Fruit fly (Drosophila melanogaster) whole organism, embryonic: ENCODE data around the gene CG15343.
A peak's percentile ranks its signal among the peaks of the same experiment; 100 is the strongest.

ENCODE experiments used
- Bdp1 ChIP-seq: fragments of 200-800 bp; sonication (Bioruptor generic); optimal IDR thresholded peaks from 3 replicates; lab custom pipeline; 2016; ENCODE audit warnings: missing biosample characterization, missing genetic modification characterization
- Bgb ChIP-seq: fragments of 200-800 bp; sonication (Bioruptor generic); IDR thresholded peaks from 2 replicates; pipeline ENCODE4 v1.3.6; 2022; ENCODE audit warnings: missing biosample characterization, missing genetic modification characterization; ENCODE audit not compliant: partially characterized antibody
- BtbVII ChIP-seq: fragments of 200-800 bp; sonication (Bioruptor generic); optimal IDR thresholded peaks from 3 replicates; lab custom pipeline; 2017; ENCODE audit warnings: missing biosample characterization, mild to moderate bottlenecking, missing genetic modification characterization
- CG10209 ChIP-seq: fragments of 200-800 bp; sonication (Bioruptor generic); optimal IDR thresholded peaks from 3 replicates; lab custom pipeline; 2017; ENCODE audit warnings: missing biosample characterization, mild to moderate bottlenecking, missing genetic modification characterization, missing genetic modification reagents
- CG10366 ChIP-seq: fragments of 200-800 bp; sonication (Bioruptor generic); IDR thresholded peaks from 2 replicates; pipeline ENCODE4 v1.3.6; 2022; ENCODE audit warnings: missing biosample characterization, missing genetic modification characterization
- CG10565 ChIP-seq: fragments of 200-800 bp; sonication (Bioruptor generic); optimal IDR thresholded peaks from 3 replicates; lab custom pipeline; 2016; ENCODE audit warnings: missing biosample characterization, mild to moderate bottlenecking, missing genetic modification characterization
- CG11085 ChIP-seq: fragments of 200-800 bp; sonication (Bioruptor generic); IDR thresholded peaks from 2 replicates; pipeline ENCODE4 v1.3.6; 2022; ENCODE audit warnings: missing biosample characterization, missing genetic modification characterization
- CG11696 ChIP-seq: fragments of 200-800 bp; sonication (Bioruptor generic); IDR thresholded peaks from 2 replicates; pipeline ENCODE4 v1.3.6; 2022; ENCODE audit warnings: missing biosample characterization, missing genetic modification characterization
- CG12659 ChIP-seq: fragments of 200-800 bp; sonication (Bioruptor generic); optimal IDR thresholded peaks from 3 replicates; lab custom pipeline; 2017; ENCODE audit warnings: mild to moderate bottlenecking, missing biosample characterization, missing genetic modification reagents, missing genetic modification characterization
- CG13287 ChIP-seq: fragments of 200-800 bp; sonication (Bioruptor generic); IDR thresholded peaks from 2 replicates; pipeline ENCODE4 v1.3.6; 2022; ENCODE audit warnings: missing biosample characterization, missing genetic modification characterization; ENCODE audit not compliant: partially characterized antibody
- CG14860 ChIP-seq: fragments of 200-800 bp; sonication (Bioruptor generic); IDR thresholded peaks from 3 replicates; pipeline ENCODE4 v1.3.6; 2022; ENCODE audit warnings: missing biosample characterization, missing genetic modification characterization; ENCODE audit not compliant: partially characterized antibody
- CG17568 ChIP-seq: fragments of 200-800 bp; sonication (Bioruptor generic); optimal IDR thresholded peaks from 2 replicates; lab custom pipeline; 2018; ENCODE audit warnings: missing biosample characterization, mild to moderate bottlenecking, missing genetic modification characterization, moderate library complexity
- CG18764 ChIP-seq: fragments of 200-800 bp; sonication (Bioruptor generic); optimal IDR thresholded peaks from 3 replicates; lab custom pipeline; 2016; ENCODE audit warnings: missing biosample characterization, missing genetic modification characterization
- CG2712 ChIP-seq: fragments of 200-800 bp; optimal IDR thresholded peaks from 3 replicates; lab custom pipeline; 2019; ENCODE audit warnings: missing biosample characterization, mild to moderate bottlenecking, missing genetic modification characterization, moderate library complexity
- CG32532 ChIP-seq: fragments of 200-800 bp; sonication (Bioruptor generic); IDR thresholded peaks from 2 replicates; pipeline ENCODE4 v1.3.6; 2022; ENCODE audit warnings: missing biosample characterization, missing genetic modification characterization
- CG33213 ChIP-seq: fragments of 200-800 bp; sonication (Bioruptor generic); optimal IDR thresholded peaks from 3 replicates; lab custom pipeline; 2016; ENCODE audit warnings: missing biosample characterization, missing genetic modification characterization
- CG4328 ChIP-seq: fragments of 200-800 bp; sonication (Bioruptor generic); optimal IDR thresholded peaks from 3 replicates; lab custom pipeline; 2017; ENCODE audit warnings: missing biosample characterization, missing genetic modification reagents, missing genetic modification characterization
- CG4707 ChIP-seq: fragments of 200-800 bp; sonication (Bioruptor generic); optimal IDR thresholded peaks from 2 replicates; lab custom pipeline; 2018; ENCODE audit warnings: missing biosample characterization, mild to moderate bottlenecking, missing genetic modification characterization, moderate library complexity
- CG8281 ChIP-seq: fragments of 200-800 bp; sonication (Bioruptor generic); optimal IDR thresholded peaks from 2 replicates; lab custom pipeline; 2018; ENCODE audit warnings: missing biosample characterization, mild to moderate bottlenecking, missing genetic modification characterization, moderate library complexity
- CG8765 ChIP-seq: fragments of 200-800 bp; sonication (Bioruptor generic); IDR thresholded peaks from 2 replicates; pipeline ENCODE4 v1.3.6; 2022; ENCODE audit warnings: missing biosample characterization, missing genetic modification characterization
- CG9609 ChIP-seq: fragments of 200-800 bp; sonication (Bioruptor generic); optimal IDR thresholded peaks from 3 replicates; lab custom pipeline; 2016; ENCODE audit warnings: missing biosample characterization, missing genetic modification characterization
- CkIIα-i1 ChIP-seq: fragments of 200-800 bp; sonication (Bioruptor generic); IDR thresholded peaks from 2 replicates; pipeline ENCODE4 v1.3.6; 2022; ENCODE audit warnings: missing biosample characterization, missing genetic modification characterization
- D19A ChIP-seq: fragments of 200-800 bp; optimal IDR thresholded peaks from 3 replicates; lab custom pipeline; 2019; ENCODE audit warnings: missing biosample characterization, mild to moderate bottlenecking, missing genetic modification characterization, moderate library complexity
- Drgx ChIP-seq: fragments of 200-800 bp; sonication (Bioruptor generic); IDR thresholded peaks from 2 replicates; pipeline ENCODE4 v1.3.6; 2022; ENCODE audit warnings: missing biosample characterization, missing genetic modification characterization
- Fer1 ChIP-seq: fragments of 200-800 bp; sonication (Bioruptor generic); optimal IDR thresholded peaks from 2 replicates; lab custom pipeline; 2017; ENCODE audit warnings: missing biosample characterization, mild to moderate bottlenecking, missing genetic modification characterization
- H2.0 ChIP-seq: fragments of 200-800 bp; sonication (Bioruptor generic); IDR thresholded peaks from 2 replicates; pipeline ENCODE4 v1.3.6; 2022; ENCODE audit warnings: missing biosample characterization, missing genetic modification characterization
- HLH4C ChIP-seq: fragments of 200-800 bp; sonication (Bioruptor generic); IDR thresholded peaks from 3 replicates; pipeline ENCODE4 v1.3.6; 2022; ENCODE audit warnings: missing biosample characterization, missing genetic modification characterization; ENCODE audit not compliant: partially characterized antibody
- HLHmδ ChIP-seq: fragments of 200-800 bp; sonication (Bioruptor generic); optimal IDR thresholded peaks from 2 replicates; lab custom pipeline; 2018; ENCODE audit warnings: missing biosample characterization, mild to moderate bottlenecking, missing genetic modification characterization, moderate library complexity
- Meics ChIP-seq: fragments of 200-800 bp; sonication (Bioruptor generic); optimal IDR thresholded peaks from 2 replicates; lab custom pipeline; 2017; ENCODE audit warnings: missing biosample characterization, mild to moderate bottlenecking, missing genetic modification characterization
- Mes4 ChIP-seq: fragments of 200-800 bp; sonication (Bioruptor generic); optimal IDR thresholded peaks from 2 replicates; lab custom pipeline; 2016; ENCODE audit warnings: missing biosample characterization, missing genetic modification characterization
- Opbp ChIP-seq: fragments of 200-800 bp; sonication (Bioruptor generic); IDR thresholded peaks from 3 replicates; pipeline ENCODE4 v1.3.6; 2022; ENCODE audit warnings: missing biosample characterization, missing genetic modification characterization; ENCODE audit not compliant: partially characterized antibody
- Sox100B ChIP-seq: fragments of 200-800 bp; sonication (Bioruptor generic); optimal IDR thresholded peaks from 3 replicates; lab custom pipeline; 2018; ENCODE audit warnings: missing biosample characterization, mild to moderate bottlenecking, missing genetic modification characterization
- Stat92E ChIP-seq, 3 experiments: fragments of >200 bp in 2 of 3; fragments of 200-800 bp in 1 of 3; sonication (Bioruptor generic) in 1 of 3; optimal IDR thresholded peaks; 2 replicates each; lab custom pipeline; 2017 to 2019; ENCODE audit warnings: missing biosample characterization in 3 of 3, missing genetic modification characterization in 3 of 3, mild to moderate bottlenecking in 1 of 3, moderate library complexity in 1 of 3
- Trl ChIP-seq, 3 experiments: fragments of >200 bp in 2 of 3; fragments of 200-800 bp in 1 of 3; sonication (Bioruptor generic) in 1 of 3; optimal IDR thresholded peaks; 2 replicates in 1 of 3; 3 replicates in 2 of 3; lab custom pipeline; 2016 to 2017; ENCODE audit warnings: missing biosample characterization in 1 of 3, missing genetic modification characterization in 1 of 3
- ac ChIP-seq: fragments of 200-800 bp; sonication (Bioruptor generic); optimal IDR thresholded peaks from 3 replicates; lab custom pipeline; 2017; ENCODE audit warnings: missing biosample characterization, mild to moderate bottlenecking, missing genetic modification characterization
- aop ChIP-seq: fragments of 200-800 bp; sonication (Bioruptor generic); IDR thresholded peaks from 2 replicates; pipeline ENCODE4 v1.3.6; 2022; ENCODE audit warnings: missing biosample characterization, missing genetic modification characterization
- ase ChIP-seq: fragments of 200-800 bp; sonication (Bioruptor generic); IDR thresholded peaks from 3 replicates; pipeline ENCODE4 v1.3.6; 2022; ENCODE audit warnings: missing biosample characterization, missing genetic modification characterization
- dysf ChIP-seq: fragments of 200-800 bp; sonication (Bioruptor generic); IDR thresholded peaks from 3 replicates; pipeline ENCODE4 v1.3.6; 2022; ENCODE audit warnings: missing biosample characterization, missing genetic modification characterization
- exex ChIP-seq: fragments of 200-800 bp; sonication (Bioruptor generic); optimal IDR thresholded peaks from 4 replicates; lab custom pipeline; 2018; ENCODE audit warnings: missing biosample characterization, mild to moderate bottlenecking, missing genetic modification characterization, moderate library complexity
- eyg ChIP-seq: fragments of 200-800 bp; sonication (Bioruptor generic); optimal IDR thresholded peaks from 3 replicates; lab custom pipeline; 2016; ENCODE audit warnings: missing biosample characterization, missing genetic modification characterization
- ham ChIP-seq: fragments of 200-800 bp; sonication (Bioruptor generic); IDR thresholded peaks from 2 replicates; pipeline ENCODE4 v1.3.6; 2022; ENCODE audit warnings: missing biosample characterization, missing genetic modification characterization
- lov ChIP-seq, 2 experiments: fragments of 200-800 bp in 1 of 2; fragments of >200 bp in 1 of 2; sonication (Bioruptor generic) in 1 of 2; IDR thresholded peaks in 1 of 2; optimal IDR thresholded peaks in 1 of 2; 2 replicates in 1 of 2; 3 replicates in 1 of 2; pipeline versions ENCODE4 v1.3.6 to Lab custom; 2017 to 2022; ENCODE audit warnings: missing biosample characterization in 1 of 2, missing genetic modification characterization in 1 of 2
- nmo ChIP-seq: fragments of 200-800 bp; sonication (Bioruptor generic); optimal IDR thresholded peaks from 2 replicates; lab custom pipeline; 2018; ENCODE audit warnings: missing biosample characterization, mild to moderate bottlenecking, missing genetic modification characterization, moderate library complexity
- schlank ChIP-seq: fragments of 200-800 bp; sonication (Bioruptor generic); optimal IDR thresholded peaks from 2 replicates; lab custom pipeline; 2018; ENCODE audit warnings: missing biosample characterization, mild to moderate bottlenecking, missing genetic modification characterization
- sqz ChIP-seq: fragments of 200-800 bp; sonication (Bioruptor generic); optimal IDR thresholded peaks from 3 replicates; lab custom pipeline; 2018; ENCODE audit warnings: missing biosample characterization, mild to moderate bottlenecking, missing genetic modification characterization
- tio ChIP-seq: fragments of 200-800 bp; sonication (Bioruptor generic); optimal IDR thresholded peaks from 2 replicates; lab custom pipeline; 2017; ENCODE audit warnings: missing biosample characterization, missing genetic modification characterization, inconsistent platforms
- twi ChIP-seq: fragments of 200-800 bp; optimal IDR thresholded peaks from 2 replicates; lab custom pipeline; 2019; ENCODE audit warnings: missing biosample characterization, mild to moderate bottlenecking, missing genetic modification characterization, moderate library complexity
- vvl ChIP-seq: fragments of 200-800 bp; sonication (Bioruptor generic); IDR thresholded peaks from 2 replicates; pipeline ENCODE4 v1.3.6; 2022; ENCODE audit warnings: missing biosample characterization, missing genetic modification characterization

CG15343 gene

dm6 chrX:8273799-8274484 is at the start of gene CG15343 (continued):
- TF ChIP-seq schlank (no peak), Bgb (0 out of 2 replicates have a peak, but pooled peaks have one; percentile 12), CG2712 (tag; lab: Kevin White, UChicago) (peak; percentile 4), Trl (optimal IDR thresholded peaks at IDR 0.05; lab: Kevin White, UChicago) (no peak), Trl (GFP tag; optimal IDR thresholded peaks at IDR 0.05; lab: Kevin White, UChicago) (no peak), CG14860 (GFP tag; lab: Robert Waterston, UW) (no peak), CG12659 (GFP tag; lab: Kevin White, UChicago) (no peak), ham (GFP tag; lab: Robert Waterston, UW) (no peak), HLH4C (GFP tag; lab: Robert Waterston, UW) (no peak), D19A (no peak), sqz (GFP tag; lab: Kevin White, UChicago) (no peak), CG8281 (no peak), H2.0 (GFP tag; lab: Robert Waterston, UW) (0 out of 2 replicates have a peak, but pooled peaks have one; percentile 23), CG4328 (GFP tag; lab: Kevin White, UChicago) (no peak), lov (optimal IDR thresholded peaks at IDR 0.05; lab: Kevin White, UChicago) (no peak), lov (GFP tag; IDR thresholded peaks at IDR 0.05; lab: Robert Waterston, UW) (no peak), CG18764 (GFP tag; lab: Kevin White, UChicago) (no peak), tio (GFP tag; lab: Kevin White, UChicago) (no peak), nmo (GFP tag; lab: Kevin White, UChicago) (peak; percentile 24), CG10565 (no peak), twi (tag; lab: Kevin White, UChicago) (no peak), BtbVII (GFP tag; lab: Kevin White, UChicago) (no peak), CG11085 (GFP tag; lab: Robert Waterston, UW) (0 out of 2 replicates have a peak, but pooled peaks have one; percentile 10), ac (GFP tag; lab: Kevin White, UChicago) (no peak), Mes4 (GFP tag; lab: Kevin White, UChicago) (no peak), exex (tag; lab: Kevin White, UChicago) (no peak), CG8765 (GFP tag; lab: Robert Waterston, UW) (no peak), CG33213 (GFP tag; lab: Kevin White, UChicago) (peak; percentile 12), Opbp (GFP tag; lab: Robert Waterston, UW) (peak; percentile 42; the same call in 1 of the 3 replicates), CkIIα-i1 (GFP tag; lab: Robert Waterston, UW) (no peak), CG11696 (GFP tag; lab: Robert Waterston, UW) (no peak), aop (GFP tag; lab: Robert Waterston, UW) (no peak), CG10209 (GFP tag; lab: Kevin White, UChicago) (peak; percentile 4), vvl (GFP tag; lab: Robert Waterston, UW) (peak; percentile 43; the same call in 1 of the 2 replicates), Bdp1 (no peak), CG10366 (GFP tag; lab: Robert Waterston, UW) (no peak), CG32532 (GFP tag; lab: Robert Waterston, UW) (peak; percentile 74), HLHmδ (GFP tag; lab: Kevin White, UChicago) (no peak), ase (no peak), Fer1 (peak; percentile 9), Drgx (GFP tag; lab: Robert Waterston, UW) (peak; percentile 58), CG17568 (GFP tag; lab: Kevin White, UChicago) (no peak), Stat92E (GFP tag; optimal IDR thresholded peaks at IDR 0.05; lab: Kevin White, UChicago) (no peak), CG13287 (GFP tag; lab: Robert Waterston, UW) (no peak), eyg (GFP tag; lab: Kevin White, UChicago) (no peak), Sox100B (no peak), CG9609 (GFP tag; lab: Kevin White, UChicago) (no peak), CG4707 (GFP tag; lab: Kevin White, UChicago) (no peak), Meics (GFP tag; lab: Kevin White, UChicago) (peak; percentile 36), dysf (GFP tag; lab: Robert Waterston, UW) (peak; percentile 49; the same call in 1 of the 3 replicates)
